Worm (Caenorhabditis elegans) whole organism, L1 larva: ENCODE data around the gene C08B6.14.

Experiments
- efl-1 ChIP-seq, 4 experiments: fragments of 150-350 bp; optimal IDR thresholded peaks in 3 of 4; peaks in 1 of 4; 1 replicate in 1 of 4; 2 replicates in 3 of 4; lab custom pipeline; 2014; ENCODE audit warnings: missing biosample characterization in 2 of 4, missing genetic modification characterization in 2 of 4, missing genetic modification reagents in 2 of 4
- efl-3 ChIP-seq: fragments of 200-800 bp; sonication (Bioruptor generic); optimal IDR thresholded peaks from 2 replicates; lab custom pipeline; 2018; ENCODE audit warnings: mild to moderate bottlenecking, missing genetic modification characterization, missing compliant biosample characterization
- fkh-10 ChIP-seq: sonication (generic microtip); optimal IDR thresholded peaks from 2 replicates; lab custom pipeline; 2017; ENCODE audit warnings: missing biosample characterization, missing genetic modification reagents, missing genetic modification characterization
- skn-1 ChIP-seq: fragments of 150-350 bp; optimal IDR thresholded peaks from 2 replicates; lab custom pipeline; 2014; ENCODE audit warnings: missing biosample characterization, missing genetic modification characterization

DNA sequence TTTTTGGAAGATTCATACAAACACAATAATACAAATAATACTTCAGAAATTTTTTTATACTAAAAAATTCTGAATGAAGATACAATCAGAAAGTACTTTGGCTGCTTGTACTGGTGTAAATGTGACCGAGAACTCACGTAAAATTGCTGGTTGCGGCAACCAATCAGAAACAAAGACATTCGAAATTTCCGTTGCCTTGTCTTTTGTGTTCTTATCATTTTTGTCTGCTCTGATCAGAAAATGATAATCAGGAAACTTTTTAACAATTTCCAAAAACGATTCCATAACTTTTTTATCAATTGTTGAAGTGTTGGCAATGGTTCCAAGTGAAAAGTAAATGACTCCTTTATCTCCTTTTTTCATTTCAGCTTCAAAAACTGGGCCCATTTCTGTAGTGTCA lies 4.9 kb downstream of the C08B6.14 start:
- no peak for TF ChIP-seq efl-1 (optimal IDR thresholded peaks at IDR 0.05; lab: Kevin White, UChicago)
- no peak for TF ChIP-seq efl-1 (GFP tag; optimal IDR thresholded peaks at IDR 0.05 in 1 of 2; lab: Kevin White, UChicago)
- no peak for TF ChIP-seq fkh-10 (GFP tag; lab: Kevin White, UChicago)
- TF ChIP-seq skn-1 (tag; lab: Kevin White, UChicago), result no peak
- TF ChIP-seq efl-3 (GFP tag; lab: Kevin White, UChicago), result no peak
